Fruit fly (Drosophila melanogaster): ENCODE data around the gene CG4297.

DNA sequence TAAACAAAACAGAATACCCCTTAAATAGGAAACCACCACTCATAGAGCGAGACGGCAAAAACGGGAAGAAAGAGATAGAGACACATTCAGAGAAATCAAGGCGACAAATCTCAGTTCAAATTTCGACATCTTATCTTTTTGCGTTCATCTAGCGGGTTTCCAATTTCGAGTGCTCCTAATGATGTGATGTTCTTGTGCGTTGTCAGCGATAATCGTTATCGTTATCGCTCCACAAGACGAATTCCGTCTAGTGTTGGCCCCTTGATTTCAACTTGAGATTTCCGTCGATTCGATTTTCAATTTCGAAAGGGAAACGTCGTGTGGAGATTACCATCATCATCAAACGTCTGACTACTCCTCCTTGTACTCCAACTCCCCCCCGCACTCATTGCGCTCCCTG, 24.4 kb upstream of the CG4297 start:
- TF ChIP-seq ttk (optimal IDR thresholded peaks at IDR 0.05) (no peak), insv (optimal IDR thresholded peaks at IDR 0.05) (no peak), psq (optimal IDR thresholded peaks at IDR 0.05) (no peak), h (optimal IDR thresholded peaks at IDR 0.05) (no peak), Sin3A (optimal IDR thresholded peaks at IDR 0.05) (no peak), Myc (optimal IDR thresholded peaks at IDR 0.05) (no peak)
